Fruit fly (Drosophila melanogaster) whole organism, embryonic: ENCODE results near the gene Nf-YA.

Source experiments
- BEAF-32 ChIP-seq: fragments of 200-800 bp; sonication (Bioruptor generic); optimal IDR thresholded peaks from 3 replicates; lab custom pipeline; 2017; ENCODE audit warnings: missing biosample characterization, missing genetic modification characterization, mild to moderate bottlenecking, moderate library complexity, missing genetic modification reagents
- Bteb2 ChIP-seq: fragments of 200-800 bp; sonication (Bioruptor generic); optimal IDR thresholded peaks from 2 replicates; lab custom pipeline; 2016; ENCODE audit warnings: missing biosample characterization, missing genetic modification characterization
- CG1024 ChIP-seq: fragments of 200-800 bp; sonication (Bioruptor generic); IDR thresholded peaks from 2 replicates; pipeline ENCODE4 v1.3.6; 2022; ENCODE audit warnings: missing biosample characterization, missing genetic modification characterization
- CG10543 ChIP-seq: fragments of 200-800 bp; sonication (Bioruptor generic); optimal IDR thresholded peaks from 3 replicates; lab custom pipeline; 2017; ENCODE audit warnings: missing biosample characterization, mild to moderate bottlenecking, missing genetic modification characterization, moderate library complexity
- CG10959 ChIP-seq: fragments of 200-800 bp; sonication (Bioruptor generic); IDR thresholded peaks from 2 replicates; pipeline ENCODE4 v1.3.6; 2022; ENCODE audit warnings: missing biosample characterization, missing genetic modification characterization
- CG11456 ChIP-seq: fragments of 200-800 bp; sonication (Bioruptor generic); IDR thresholded peaks from 3 replicates; pipeline ENCODE4 v1.3.6; 2022; ENCODE audit warnings: missing biosample characterization, missing genetic modification characterization
- CG15269 ChIP-seq: fragments of 200-800 bp; sonication (Bioruptor generic); optimal IDR thresholded peaks from 2 replicates; lab custom pipeline; 2018; ENCODE audit warnings: missing biosample characterization, mild to moderate bottlenecking, missing genetic modification characterization, moderate library complexity
- CG17361 ChIP-seq: fragments of 200-800 bp; sonication (Bioruptor generic); IDR thresholded peaks from 3 replicates; pipeline ENCODE4 v1.3.6; 2022; ENCODE audit warnings: missing biosample characterization, missing genetic modification characterization
- CG18764 ChIP-seq: fragments of 200-800 bp; sonication (Bioruptor generic); optimal IDR thresholded peaks from 3 replicates; lab custom pipeline; 2016; ENCODE audit warnings: missing biosample characterization, missing genetic modification characterization
- CG2712 ChIP-seq: fragments of 200-800 bp; optimal IDR thresholded peaks from 3 replicates; lab custom pipeline; 2019; ENCODE audit warnings: missing biosample characterization, mild to moderate bottlenecking, missing genetic modification characterization, moderate library complexity
- CG3281 ChIP-seq: fragments of 200-800 bp; sonication (Bioruptor generic); optimal IDR thresholded peaks from 3 replicates; lab custom pipeline; 2017; ENCODE audit warnings: missing biosample characterization, mild to moderate bottlenecking, missing genetic modification characterization
- CG4404 ChIP-seq: fragments of 200-800 bp; sonication (Bioruptor generic); IDR thresholded peaks from 2 replicates; pipeline ENCODE4 v1.3.6; 2022; ENCODE audit warnings: missing biosample characterization, missing genetic modification characterization
- CG4854 ChIP-seq: fragments of 200-800 bp; sonication (Bioruptor generic); optimal IDR thresholded peaks from 2 replicates; lab custom pipeline; 2016; ENCODE audit warnings: missing biosample characterization, missing genetic modification characterization, inconsistent platforms
- CG7556 ChIP-seq: fragments of 200-800 bp; sonication (Bioruptor generic); optimal IDR thresholded peaks from 2 replicates; lab custom pipeline; 2017; ENCODE audit warnings: missing biosample characterization, mild to moderate bottlenecking, missing genetic modification characterization
- CG9215 ChIP-seq: fragments of 200-800 bp; sonication (Bioruptor generic); IDR thresholded peaks from 2 replicates; pipeline ENCODE4 v1.3.6; 2022; ENCODE audit warnings: missing biosample characterization, missing genetic modification characterization
- CkIIα-i1 ChIP-seq: fragments of 200-800 bp; sonication (Bioruptor generic); IDR thresholded peaks from 2 replicates; pipeline ENCODE4 v1.3.6; 2022; ENCODE audit warnings: missing biosample characterization, missing genetic modification characterization
- GATAe ChIP-seq: fragments of 200-800 bp; sonication (Bioruptor generic); conservative IDR thresholded peaks from 2 replicates; pipeline ENCODE4 v1.3.6; 2022; ENCODE audit warnings: missing biosample characterization, missing genetic modification characterization
- H15 ChIP-seq: fragments of 200-800 bp; sonication (Bioruptor generic); IDR thresholded peaks from 3 replicates; pipeline ENCODE4 v1.3.6; 2022; ENCODE audit warnings: missing biosample characterization, missing genetic modification characterization
- Hr3 ChIP-seq: fragments of 200-800 bp; sonication (Bioruptor generic); optimal IDR thresholded peaks from 3 replicates; lab custom pipeline; 2016; ENCODE audit warnings: missing biosample characterization, missing genetic modification characterization
- MTF-1 ChIP-seq: fragments of 200-800 bp; sonication (Bioruptor generic); optimal IDR thresholded peaks from 2 replicates; lab custom pipeline; 2018; ENCODE audit warnings: missing biosample characterization, mild to moderate bottlenecking, missing genetic modification characterization, borderline replicate concordance
- Nf-YA ChIP-seq: fragments of 200-800 bp; sonication (Bioruptor generic); IDR thresholded peaks from 2 replicates; pipeline ENCODE4 v1.3.6; 2022; ENCODE audit warnings: missing biosample characterization, missing genetic modification characterization
- Poxn ChIP-seq: fragments of 200-800 bp; sonication (Bioruptor generic); IDR thresholded peaks from 2 replicates; pipeline ENCODE4 v1.3.6; 2022; ENCODE audit warnings: missing biosample characterization, missing genetic modification characterization
- Sry-δ ChIP-seq: fragments of 200-800 bp; sonication (Bioruptor generic); optimal IDR thresholded peaks from 2 replicates; lab custom pipeline; 2016; ENCODE audit warnings: missing biosample characterization, missing genetic modification characterization
- Taf1 ChIP-seq: fragments of 200-800 bp; sonication (Bioruptor generic); IDR thresholded peaks from 2 replicates; pipeline ENCODE4 v1.3.6; 2022; ENCODE audit warnings: missing biosample characterization, missing genetic modification characterization
- Tbp ChIP-seq: fragments of >200 bp; optimal IDR thresholded peaks from 2 replicates; lab custom pipeline; 2018; ENCODE audit warnings: missing biosample characterization, missing genetic modification characterization
- ap ChIP-seq: fragments of 200-800 bp; sonication (Bioruptor generic); IDR thresholded peaks from 2 replicates; pipeline ENCODE4 v1.3.6; 2022; ENCODE audit warnings: missing biosample characterization, missing genetic modification characterization
- bab2 ChIP-seq: fragments of 200-800 bp; sonication (Bioruptor generic); optimal IDR thresholded peaks from 2 replicates; lab custom pipeline; 2016; ENCODE audit warnings: missing biosample characterization, missing genetic modification characterization
- dysf ChIP-seq: fragments of 200-800 bp; sonication (Bioruptor generic); IDR thresholded peaks from 3 replicates; pipeline ENCODE4 v1.3.6; 2022; ENCODE audit warnings: missing biosample characterization, missing genetic modification characterization
- fd96Cb ChIP-seq: fragments of 200-800 bp; sonication (Bioruptor generic); optimal IDR thresholded peaks from 2 replicates; lab custom pipeline; 2018; ENCODE audit warnings: missing biosample characterization, mild to moderate bottlenecking, missing genetic modification characterization, moderate library complexity
- lab ChIP-seq: fragments of 200-800 bp; sonication (Bioruptor generic); optimal IDR thresholded peaks from 3 replicates; lab custom pipeline; 2017; ENCODE audit warnings: missing biosample characterization, missing genetic modification characterization, mild to moderate bottlenecking, moderate library complexity, missing genetic modification reagents
- lmd ChIP-seq: fragments of 200-800 bp; sonication (Bioruptor generic); IDR thresholded peaks from 2 replicates; pipeline ENCODE4 v1.3.6; 2022; ENCODE audit warnings: missing biosample characterization, missing genetic modification characterization
- mam ChIP-seq: fragments of 200-800 bp; sonication (Bioruptor generic); optimal IDR thresholded peaks from 3 replicates; lab custom pipeline; 2016; ENCODE audit warnings: missing biosample characterization, missing genetic modification characterization
- mirr ChIP-seq: fragments of 200-800 bp; sonication (Bioruptor generic); optimal IDR thresholded peaks from 3 replicates; lab custom pipeline; 2018; ENCODE audit warnings: missing biosample characterization, mild to moderate bottlenecking, missing genetic modification characterization
- nau ChIP-seq: fragments of 200-800 bp; sonication (Bioruptor generic); optimal IDR thresholded peaks from 3 replicates; lab custom pipeline; 2017; ENCODE audit warnings: missing biosample characterization, mild to moderate bottlenecking, missing genetic modification characterization, missing genetic modification reagents
- p53 ChIP-seq: fragments of 200-800 bp; sonication (Bioruptor generic); optimal IDR thresholded peaks from 2 replicates; lab custom pipeline; 2016; ENCODE audit warnings: missing biosample characterization, missing genetic modification characterization
- pros ChIP-seq: fragments of 200-800 bp; sonication (Bioruptor generic); optimal IDR thresholded peaks from 3 replicates; lab custom pipeline; 2019; ENCODE audit warnings: missing biosample characterization, mild to moderate bottlenecking, missing genetic modification characterization, moderate library complexity
- salm ChIP-seq: fragments of 200-800 bp; sonication (Bioruptor generic); optimal IDR thresholded peaks from 2 replicates; lab custom pipeline; 2018; ENCODE audit warnings: missing biosample characterization, mild to moderate bottlenecking, missing genetic modification characterization
- shn ChIP-seq: fragments of 200-800 bp; sonication (Bioruptor generic); optimal IDR thresholded peaks from 3 replicates; lab custom pipeline; 2016; ENCODE audit warnings: missing biosample characterization, missing genetic modification characterization
- sisA ChIP-seq: fragments of 200-800 bp; sonication (Bioruptor generic); IDR thresholded peaks from 2 replicates; pipeline ENCODE4 v1.3.6; 2022; ENCODE audit warnings: missing biosample characterization, missing genetic modification characterization
- slou ChIP-seq: fragments of 200-800 bp; sonication (Bioruptor generic); optimal IDR thresholded peaks from 3 replicates; lab custom pipeline; 2016; ENCODE audit warnings: missing biosample characterization, missing genetic modification characterization
- stwl ChIP-seq: fragments of 200-800 bp; sonication (Bioruptor generic); optimal IDR thresholded peaks from 3 replicates; lab custom pipeline; 2018; ENCODE audit warnings: missing biosample characterization, mild to moderate bottlenecking, missing genetic modification characterization, moderate library complexity
- trem ChIP-seq: fragments of 200-800 bp; optimal IDR thresholded peaks from 3 replicates; lab custom pipeline; 2019; ENCODE audit warnings: missing biosample characterization, mild to moderate bottlenecking, missing genetic modification characterization, moderate library complexity
- unpg ChIP-seq: fragments of 200-800 bp; sonication (Bioruptor generic); optimal IDR thresholded peaks from 3 replicates; lab custom pipeline; 2018; ENCODE audit warnings: missing biosample characterization, mild to moderate bottlenecking, missing genetic modification characterization, moderate library complexity
- vfl ChIP-seq: fragments of 200-800 bp; sonication (Bioruptor generic); optimal IDR thresholded peaks from 2 replicates; lab custom pipeline; 2016; ENCODE audit warnings: missing biosample characterization, missing genetic modification characterization

Gene Nf-YA

DNA sequence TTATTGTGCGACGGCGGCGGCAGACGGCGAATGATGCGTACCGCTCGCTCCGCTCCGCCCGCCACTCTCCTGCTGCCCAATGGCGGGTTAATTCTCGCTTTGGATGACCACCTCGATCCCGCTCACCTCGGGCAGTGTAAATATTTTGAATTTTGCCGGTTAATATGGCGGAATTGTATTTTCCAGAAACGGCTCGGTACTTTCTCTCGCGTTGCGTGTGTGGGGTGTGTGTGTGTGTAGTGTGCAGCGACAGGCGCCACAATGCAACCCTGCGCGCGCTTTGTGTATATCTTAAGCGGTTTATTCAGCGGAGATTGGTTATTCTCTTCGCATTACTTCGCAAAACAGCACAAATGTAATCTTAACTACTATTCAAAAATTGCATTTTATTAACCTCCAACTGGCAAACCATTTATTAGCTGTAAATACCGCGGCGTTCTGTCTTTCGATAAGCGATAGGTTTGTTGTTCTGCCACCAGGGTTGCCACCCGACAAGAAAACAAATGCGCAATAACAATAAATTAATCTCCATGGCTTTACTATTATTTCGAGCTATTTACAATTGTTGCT, 13.8 kb upstream of the Nf-YA start, which contains the start of the genes phol and CG3552 (continued):
- no peak for TF ChIP-seq CG3281 (GFP tag; lab: Kevin White, UChicago)
- no peak for TF ChIP-seq p53 (GFP tag; lab: Kevin White, UChicago)
- TF ChIP-seq Nf-YA (GFP tag; lab: Robert Waterston, UW), result no peak
- TF ChIP-seq Poxn (GFP tag; lab: Robert Waterston, UW), result no peak
- TF ChIP-seq ap (GFP tag; lab: Robert Waterston, UW), result no peak
- no peak for TF ChIP-seq Bteb2 (GFP tag; lab: Kevin White, UChicago)
- peak; percentile 20 for TF ChIP-seq bab2 (GFP tag; lab: Kevin White, UChicago)
- TF ChIP-seq CG7556 (GFP tag; lab: Kevin White, UChicago), result no peak
- TF ChIP-seq Tbp (GFP tag; lab: Kevin White, UChicago), result no peak
- TF ChIP-seq CG10543 (GFP tag; lab: Kevin White, UChicago), result peak; percentile 45
- TF ChIP-seq H15 (GFP tag; lab: Robert Waterston, UW), result no peak
- TF ChIP-seq CG4404 (GFP tag; lab: Robert Waterston, UW), result no peak
- no peak for TF ChIP-seq dysf (GFP tag; lab: Robert Waterston, UW)
- TF ChIP-seq Taf1 (GFP tag; lab: Robert Waterston, UW), result 0 out of 2 replicates have a peak, but pooled peaks have one; percentile 26
- TF ChIP-seq CG15269 (tag; lab: Kevin White, UChicago), result no peak
- no peak for TF ChIP-seq sisA (GFP tag; lab: Robert Waterston, UW)
- TF ChIP-seq stwl (tag; lab: Kevin White, UChicago), result peak; percentile 64
- TF ChIP-seq trem (tag; lab: Kevin White, UChicago), result peak; percentile 63
- TF ChIP-seq mam (GFP tag; lab: Kevin White, UChicago), result peak; percentile 13
- no peak for TF ChIP-seq lmd
- TF ChIP-seq shn, result peak; percentile 21
- TF ChIP-seq MTF-1 (GFP tag; lab: Kevin White, UChicago), result no peak
- TF ChIP-seq BEAF-32 (GFP tag; lab: Kevin White, UChicago), result peak; percentile 57
- TF ChIP-seq nau (GFP tag; lab: Kevin White, UChicago), result no peak
- TF ChIP-seq unpg (GFP tag; lab: Kevin White, UChicago), result no peak
- TF ChIP-seq salm (tag; lab: Kevin White, UChicago), result no peak
- TF ChIP-seq CG18764 (GFP tag; lab: Kevin White, UChicago), result no peak
- peak; percentile 62 for TF ChIP-seq Sry-δ (GFP tag; lab: Kevin White, UChicago)
- TF ChIP-seq Hr3 (GFP tag; lab: Kevin White, UChicago), result no peak
- no peak for TF ChIP-seq CG4854 (GFP tag; lab: Kevin White, UChicago)
- peak; percentile 16 for TF ChIP-seq CG2712 (tag; lab: Kevin White, UChicago)
- 0 out of 3 replicates have a peak, but pooled peaks have one; percentile 42 for TF ChIP-seq CG17361 (GFP tag; lab: Robert Waterston, UW)
- no peak for TF ChIP-seq fd96Cb (tag; lab: Kevin White, UChicago)
- TF ChIP-seq CG9215 (GFP tag; lab: Robert Waterston, UW), result no peak
- peak; percentile 35 for TF ChIP-seq lab (GFP tag; lab: Kevin White, UChicago)
- no peak for TF ChIP-seq slou
- no peak for TF ChIP-seq pros (GFP tag; lab: Kevin White, UChicago)
- no peak for TF ChIP-seq CG10959 (GFP tag; lab: Robert Waterston, UW)
- no peak for TF ChIP-seq CkIIα-i1 (GFP tag; lab: Robert Waterston, UW)
- TF ChIP-seq CG1024 (GFP tag; lab: Robert Waterston, UW), result no peak
- TF ChIP-seq CG11456 (GFP tag; lab: Robert Waterston, UW), result no peak
- TF ChIP-seq vfl (GFP tag; lab: Kevin White, UChicago), result peak; percentile 18
- TF ChIP-seq mirr (GFP tag; lab: Kevin White, UChicago), result no peak
- TF ChIP-seq GATAe (GFP tag; lab: Robert Waterston, UW), result no peak
